Fruit fly (Drosophila melanogaster): ENCODE measurements around the gene CG43915.

dm6 chr3L:3952468-3952867 is 20.2 kb upstream of the CG43915 start, which contains the start of gene CG14984:
- no peak for TF ChIP-seq EcR (GFP tag; optimal IDR thresholded peaks at IDR 0.05)
- peak; percentile 88 for TF ChIP-seq CG12605 (GFP tag; IDR thresholded peaks at IDR 0.05)
- peak; percentile 71 for TF ChIP-seq Pif1B (GFP tag; optimal IDR thresholded peaks at IDR 0.05)
- peak; percentile 89 for TF ChIP-seq CG14655 (GFP tag; optimal IDR thresholded peaks at IDR 0.05)
- peak; percentile 19 for TF ChIP-seq D1 (tag; optimal IDR thresholded peaks at IDR 0.05)
- TF ChIP-seq fd96Ca (GFP tag; IDR thresholded peaks at IDR 0.05) = peak; percentile 84
- peak; percentile 79 for TF ChIP-seq CG4496 (GFP tag; IDR thresholded peaks at IDR 0.05)
- TF ChIP-seq gl (tag; optimal IDR thresholded peaks at IDR 0.05) = peak; percentile 78
- TF ChIP-seq CG17806 (tag; optimal IDR thresholded peaks at IDR 0.05) = peak; percentile 89
